Worm (Caenorhabditis elegans): ENCODE data around the gene srh-183.
A peak's percentile ranks its signal among the peaks of the same experiment; 100 is the strongest.
"Not testable (repeated sequence)": the region's sequence is repeated elsewhere in the genome, so short reads cannot be mapped to it uniquely, and the experiment has no call there.

The srh-183 gene

DNA sequence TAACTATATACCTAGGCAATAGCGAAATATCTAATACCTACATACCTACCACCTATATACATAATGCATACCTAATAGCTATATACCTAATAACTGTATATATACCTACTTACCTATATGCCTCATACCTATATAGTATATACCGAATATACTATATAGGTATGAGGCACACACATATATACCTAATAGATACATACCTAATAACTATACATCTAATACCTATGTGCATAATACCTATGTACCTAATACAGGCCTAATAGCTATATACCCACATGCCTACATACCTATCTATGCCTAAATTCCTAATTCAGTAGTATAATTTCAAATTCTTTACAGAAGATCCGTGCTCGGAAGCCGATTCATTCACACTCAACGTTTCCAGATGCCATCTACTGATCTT lies 23.6 kb downstream of the srh-183 start:
- no peak for TF ChIP-seq lin-40 (tag; optimal IDR thresholded peaks at IDR 0.05)
- no peak for TF ChIP-seq lin-35 (GFP tag; optimal IDR thresholded peaks at IDR 0.05)
- no peak for TF ChIP-seq attf-6 (GFP tag; IDR thresholded peaks at IDR 0.05)
- no peak for TF ChIP-seq F57A8.1 (GFP tag; optimal IDR thresholded peaks at IDR 0.05)
- no peak for TF ChIP-seq ztf-22 (GFP tag; optimal IDR thresholded peaks at IDR 0.05)
- no peak for TF ChIP-seq F52B5.7 (tag; optimal IDR thresholded peaks at IDR 0.05)
- no peak for TF ChIP-seq ceh-58 (GFP tag; IDR thresholded peaks at IDR 0.05)
- no peak for TF ChIP-seq fkh-3 (tag; optimal IDR thresholded peaks at IDR 0.05)

DNA sequence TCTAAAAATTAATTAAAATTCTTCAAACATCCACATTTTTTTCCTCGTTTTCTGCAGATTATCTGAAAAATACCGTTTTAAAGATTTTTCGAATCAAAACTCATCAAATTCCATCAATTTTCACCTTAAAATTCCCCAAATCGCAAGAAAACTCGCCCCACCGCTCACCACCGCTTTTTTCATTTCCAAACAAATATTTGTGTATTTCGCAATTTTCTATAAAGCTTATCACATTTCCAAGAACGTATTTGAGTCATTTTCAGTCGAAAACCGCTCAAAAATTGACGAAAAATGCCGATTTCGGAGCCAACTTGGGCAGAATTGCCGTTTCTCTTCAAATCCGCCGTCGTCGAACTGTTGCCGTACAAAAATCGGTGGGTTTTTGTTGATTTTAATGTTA lies 28.4 kb downstream of the srh-183 start, which contains the start of gene Y60A3A.8:
Gene Y60A3A.8, plus strand, starts transcription at position 258 of the 400 bp plus-strand sequence.
- peak; percentile 77 for TF ChIP-seq cebp-1 (GFP tag; IDR thresholded peaks at IDR 0.05)
- TF ChIP-seq cebp-1 (tag; optimal IDR thresholded peaks at IDR 0.05): peak; percentile 81

DNA sequence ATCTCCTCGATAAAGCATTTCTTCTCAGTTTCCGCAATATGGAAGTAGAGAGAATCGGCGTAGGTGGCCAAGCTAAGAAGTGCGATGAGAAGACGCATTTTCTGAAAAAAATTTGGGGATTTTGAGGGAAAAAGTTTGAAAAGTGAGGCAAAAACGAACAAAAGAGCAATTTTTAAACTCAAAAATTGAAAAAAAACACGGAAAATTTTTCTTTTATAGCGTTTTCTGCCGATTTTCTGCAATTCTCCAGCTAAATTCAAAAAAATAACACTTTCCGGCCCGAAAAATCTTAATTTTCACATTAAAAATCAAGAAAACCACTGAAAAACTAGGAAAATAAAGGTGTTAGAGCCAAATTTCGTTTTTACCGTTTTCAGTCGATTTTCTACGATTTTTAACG lies 29.1 kb downstream of the srh-183 start, which contains the start of gene tmed-4:
Gene tmed-4, minus strand, starts transcription at position 101 of the 400 bp plus-strand sequence.
- TF ChIP-seq Y56A3A.18 (GFP tag; IDR thresholded peaks at IDR 0.05); somi-1 (GFP tag; optimal IDR thresholded peaks at IDR 0.05); lin-54 (GFP tag; optimal IDR thresholded peaks at IDR 0.05): not testable (repeated sequence)

DNA sequence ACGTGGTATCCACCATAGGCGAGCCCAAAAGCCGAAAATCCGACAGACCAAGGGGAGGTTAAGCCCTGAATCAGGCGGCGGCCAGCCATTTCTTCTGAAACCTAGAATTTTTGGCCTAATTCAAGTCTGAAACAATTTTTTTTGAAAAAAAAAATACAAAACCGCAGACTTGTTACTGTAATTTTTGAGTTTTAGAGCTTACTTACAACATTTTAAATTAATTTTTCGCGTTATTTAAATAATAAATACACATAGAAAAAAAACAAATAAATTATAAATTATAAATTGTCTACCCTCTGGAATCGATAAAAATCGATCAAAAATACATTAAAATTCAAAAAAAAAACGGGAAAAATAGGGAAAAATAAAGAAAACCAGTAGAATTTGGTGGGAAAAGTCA lies 31.6 kb downstream of the srh-183 start, which contains the start of gene dhs-24:
Gene dhs-24, minus strand, starts transcription at position 101 of the 400 bp plus-strand sequence.
- TF ChIP-seq B0261.1 (tag; optimal IDR thresholded peaks at IDR 0.05) (no peak), ceh-58 (GFP tag; IDR thresholded peaks at IDR 0.05) (0 out of 2 replicates have a peak, but pooled peaks have one; percentile 33), cebp-1 (GFP tag; IDR thresholded peaks at IDR 0.05) (no peak), cebp-1 (tag; optimal IDR thresholded peaks at IDR 0.05) (no peak), chd-7 (tag; optimal IDR thresholded peaks at IDR 0.05) (no peak)

DNA sequence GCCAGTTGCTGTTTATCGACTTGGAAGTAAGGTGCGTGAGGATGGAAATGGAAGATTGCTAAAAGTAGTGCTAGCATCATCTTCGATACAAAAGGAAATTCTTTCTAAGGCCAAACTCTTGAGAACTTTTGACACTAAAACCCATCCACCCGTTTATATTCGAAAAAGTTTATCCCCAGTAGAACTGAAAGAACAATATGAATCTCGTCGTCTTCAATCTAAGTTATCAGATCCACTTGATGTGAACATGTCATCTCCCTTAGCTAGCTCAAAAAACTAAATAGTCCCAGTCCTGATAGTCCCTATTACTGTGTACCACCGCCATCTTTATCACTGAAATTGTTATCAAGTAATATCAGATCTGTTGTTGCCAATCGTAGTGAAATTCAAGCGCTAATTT lies 41.2 kb downstream of the srh-183 start:
- TF ChIP-seq nfya-2 (GFP tag; IDR thresholded peaks at IDR 0.05) (no peak), Y56A3A.18 (GFP tag; IDR thresholded peaks at IDR 0.05) (no peak), lsy-27 (tag; optimal IDR thresholded peaks at IDR 0.05; ENCODE audit: borderline replicate concordance, insufficient read depth) (no peak)

DNA sequence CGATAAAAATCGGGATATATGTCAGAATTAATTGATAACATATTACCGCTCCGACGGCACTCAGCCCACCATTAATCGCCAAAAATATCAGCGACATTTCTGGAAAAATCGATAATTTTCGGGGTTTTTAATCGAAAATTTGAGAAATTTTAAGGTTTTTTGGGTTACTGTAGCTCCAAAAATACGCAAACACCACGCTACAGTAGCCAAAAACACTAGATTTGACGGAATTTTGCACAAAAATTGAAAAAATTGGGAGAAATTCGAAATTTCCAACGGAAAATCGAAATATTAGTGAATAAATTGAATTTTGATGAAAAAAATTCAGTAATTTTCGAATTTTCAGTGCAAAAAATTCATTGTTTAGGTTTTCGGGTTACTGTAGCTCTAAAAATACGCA lies 43.9 kb downstream of the srh-183 start, which contains the start of gene algn-7:
Gene algn-7, minus strand, starts transcription at position 101 of the 400 bp plus-strand sequence.
- TF ChIP-seq attf-5 (GFP tag; optimal IDR thresholded peaks at IDR 0.05): no peak
- no peak for TF ChIP-seq B0035.1 (tag; optimal IDR thresholded peaks at IDR 0.05)
- TF ChIP-seq madf-8 (GFP tag; conservative IDR thresholded peaks at IDR 0.05): no peak
- peak; percentile 8 for TF ChIP-seq lsl-1 (GFP tag; optimal IDR thresholded peaks at IDR 0.05)
